Worm (Caenorhabditis elegans): Measurements from ENCODE around the gene K10B4.3.

K10B4.3 gene

ce11 chrII:66322-66721, 54.7 kb downstream of the K10B4.3 start (continued):
- TF ChIP-seq ceh-16 (tag; optimal IDR thresholded peaks at IDR 0.05) (no peak), mbf-1 (tag; optimal IDR thresholded peaks at IDR 0.05) (no peak), sma-3 (GFP tag; optimal IDR thresholded peaks at IDR 0.05) (peak; percentile 71), snpc-4 (tag; optimal IDR thresholded peaks at IDR 0.05) (no peak), mdl-1 (tag; optimal IDR thresholded peaks at IDR 0.05) (peak in 1 of 2 experiments; percentile 29), dmd-4 (tag; optimal IDR thresholded peaks at IDR 0.05) (no peak), sem-4 (tag; optimal IDR thresholded peaks at IDR 0.05) (peak; percentile 68), skn-1 (tag; optimal IDR thresholded peaks at IDR 0.05) (no peak), Y55F3AM.14 (GFP tag; optimal IDR thresholded peaks at IDR 0.05) (peak; percentile 23)

- TF ChIP-seq lin-13 (GFP tag; optimal IDR thresholded peaks at IDR 0.05) (no peak), ceh-16 (tag; optimal IDR thresholded peaks at IDR 0.05) (no peak), fos-1 (tag; optimal IDR thresholded peaks at IDR 0.05) (peak; percentile 76), zag-1 (tag; optimal IDR thresholded peaks at IDR 0.05) (no peak), sma-9 (GFP tag; optimal IDR thresholded peaks at IDR 0.05) (no peak), sma-9 (tag; optimal IDR thresholded peaks at IDR 0.05) (no peak)
These were observed 55.5 kb downstream of the K10B4.3 start for ce11 chrII:65484-65883.
